Worm (Caenorhabditis elegans) whole organism, early embryonic: ENCODE results near the gene M04D8.7.

Source experiments
- ama-1 ChIP-seq: fragments of 150-350 bp; optimal IDR thresholded peaks from 2 replicates; lab custom pipeline; 2014
- ets-7 ChIP-seq: sonication (generic microtip); optimal IDR thresholded peaks from 2 replicates; lab custom pipeline; 2016; ENCODE audit warnings: missing genotype, missing genetic modification characterization, missing compliant biosample characterization
- flt-1 ChIP-seq: fragments of 200-800 bp; sonication (Bioruptor generic); IDR thresholded peaks from 2 replicates; pipeline ENCODE4 v1.3.6; 2022; ENCODE audit warnings: missing genetic modification characterization, missing compliant biosample characterization
- hmg-4 ChIP-seq: fragments of 200-800 bp; sonication (Bioruptor generic); optimal IDR thresholded peaks from 2 replicates; lab custom pipeline; 2018; ENCODE audit warnings: mild to moderate bottlenecking, missing genetic modification characterization, missing compliant biosample characterization
- pes-1 ChIP-seq: fragments of 200-800 bp; sonication (Bioruptor generic); IDR thresholded peaks from 2 replicates; pipeline ENCODE4 v1.3.6; 2022; ENCODE audit warnings: missing genetic modification reagents, missing genetic modification characterization, missing compliant biosample characterization
- scrt-1 ChIP-seq: fragments of 200-800 bp; sonication (Bioruptor generic); IDR thresholded peaks from 2 replicates; pipeline ENCODE4 v1.3.6; 2022; ENCODE audit warnings: missing genetic modification characterization, missing compliant biosample characterization
- sea-1 ChIP-seq: fragments of 200-800 bp; sonication (Bioruptor generic); conservative IDR thresholded peaks from 2 replicates; pipeline ENCODE4 v1.3.6; 2022; ENCODE audit warnings: missing genetic modification characterization, missing compliant biosample characterization
- tbx-11 ChIP-seq: fragments of 200-800 bp; sonication (Bioruptor generic); IDR thresholded peaks from 2 replicates; pipeline ENCODE4 v1.3.6; 2022; ENCODE audit warnings: missing genetic modification characterization, missing compliant biosample characterization

DNA sequence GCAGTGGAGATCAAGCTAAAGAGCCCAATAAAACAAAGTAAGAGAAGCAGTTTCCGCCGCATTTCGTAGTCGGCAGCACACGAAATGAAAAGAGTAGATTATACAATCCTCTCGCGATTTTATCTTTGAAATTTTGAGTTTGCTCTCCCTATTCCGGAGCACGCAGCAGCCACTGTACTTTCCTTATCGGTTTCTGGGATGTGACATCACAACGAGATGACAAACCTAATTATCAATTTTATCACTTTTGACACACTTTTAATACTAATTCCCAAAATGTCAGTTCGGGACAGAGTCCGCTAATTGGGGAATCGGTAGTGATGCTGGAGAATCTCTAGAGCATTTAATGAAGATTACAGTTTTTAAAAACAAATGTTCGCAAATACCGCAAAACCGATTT, 12.4 kb downstream of the M04D8.7 start, which contains the start of gene T16G12.1:
- TF ChIP-seq flt-1 = no peak
- TF ChIP-seq sea-1 (GFP tag; lab: Robert Waterston, UW) = no peak
- no peak for TF ChIP-seq hmg-4 (GFP tag; lab: Kevin White, UChicago)
- TF ChIP-seq ama-1 (lab: Kevin White, UChicago) = no peak
- no peak for TF ChIP-seq ets-7 (tag; lab: Kevin White, UChicago)
- no peak for TF ChIP-seq scrt-1 (GFP tag; lab: Robert Waterston, UW)
- no peak for TF ChIP-seq pes-1 (GFP tag; lab: Robert Waterston, UW)
- TF ChIP-seq tbx-11 (GFP tag; lab: Robert Waterston, UW) = no peak
